Worm (Caenorhabditis elegans): Measurements from ENCODE around the gene dpy-11.

DNA sequence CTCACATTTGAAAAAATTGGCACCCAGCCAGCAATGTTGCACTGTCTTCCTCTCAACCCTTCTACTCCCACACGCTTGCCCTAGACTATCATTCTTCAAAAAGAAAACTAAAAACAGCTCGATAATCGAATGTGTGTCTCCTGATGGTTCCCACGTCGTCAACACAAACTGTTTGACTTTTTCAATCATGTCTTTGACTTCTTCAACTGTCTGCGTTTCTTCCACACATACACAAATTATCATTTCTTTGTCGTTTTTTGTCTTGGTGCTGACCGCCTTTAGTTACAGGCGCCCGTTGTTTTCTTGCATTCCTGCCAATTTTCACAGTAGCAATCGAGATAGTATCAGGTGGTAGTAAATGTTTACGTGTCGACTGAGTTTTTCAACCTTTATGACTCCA is 52.4 kb downstream of the dpy-11 start:
- TF ChIP-seq pqm-1 (tag; optimal IDR thresholded peaks at IDR 0.05) (no peak), elt-2 (tag; optimal IDR thresholded peaks at IDR 0.05) (peak; percentile 63), nhr-12 (tag; optimal IDR thresholded peaks at IDR 0.05) (no peak), mdl-1 (tag; optimal IDR thresholded peaks at IDR 0.05) (no peak), unc-62 (GFP tag; optimal IDR thresholded peaks at IDR 0.05) (no peak), nhr-237 (tag; optimal IDR thresholded peaks at IDR 0.05) (no peak), zag-1 (tag; optimal IDR thresholded peaks at IDR 0.05) (no peak), nhr-25 (tag; optimal IDR thresholded peaks at IDR 0.05) (no peak), tbx-2 (tag; optimal IDR thresholded peaks at IDR 0.05) (no peak), skn-1 (tag; optimal IDR thresholded peaks at IDR 0.05) (no peak), egl-27 (tag; optimal IDR thresholded peaks at IDR 0.05) (no peak)
